Worm (Caenorhabditis elegans) whole organism, midembryonic: ENCODE measurements around the gene Y51H4A.1.
"Not testable (repeated sequence)": the region's sequence is repeated elsewhere in the genome, so short reads cannot be mapped to it uniquely, and the experiment has no call there.

Source experiments
- T22C8.4 ChIP-seq: fragments of 200-800 bp; sonication (Bioruptor generic); IDR thresholded peaks from 2 replicates; pipeline ENCODE4 v1.3.6; 2022; ENCODE audit warnings: missing genetic modification characterization, missing compliant biosample characterization
- cog-1 ChIP-seq: sonication (generic microtip); optimal IDR thresholded peaks from 2 replicates; lab custom pipeline; 2016; ENCODE audit warnings: missing genetic modification characterization, missing compliant biosample characterization
- flt-1 ChIP-seq: fragments of 200-800 bp; sonication (Bioruptor generic); IDR thresholded peaks from 2 replicates; pipeline ENCODE4 v1.3.6; 2022; ENCODE audit warnings: missing genetic modification characterization, missing compliant biosample characterization
- klf-2 ChIP-seq: fragments of 200-800 bp; sonication (Bioruptor generic); conservative IDR thresholded peaks from 2 replicates; pipeline ENCODE4 v1.3.6; 2022; ENCODE audit warnings: missing genetic modification reagents, missing genetic modification characterization, missing compliant biosample characterization
- med-1 ChIP-seq: sonication (generic microtip); optimal IDR thresholded peaks from 2 replicates; lab custom pipeline; 2017; ENCODE audit warnings: missing genetic modification characterization, mild to moderate bottlenecking, missing compliant biosample characterization, antibody characterized with exemption, missing genetic modification reagents; ENCODE audit not compliant: insufficient read depth
- ref-1 ChIP-seq: fragments of 200-800 bp; sonication (Bioruptor generic); conservative IDR thresholded peaks from 2 replicates; pipeline ENCODE4 v1.3.6; 2022; ENCODE audit warnings: missing genetic modification reagents, missing genetic modification characterization, missing compliant biosample characterization
- tab-1 ChIP-seq: fragments of 200-800 bp; sonication (Bioruptor generic); IDR thresholded peaks from 2 replicates; pipeline ENCODE4 v1.3.6; 2022; ENCODE audit warnings: missing genetic modification characterization, missing compliant biosample characterization
- ztf-23 ChIP-seq: fragments of 200-800 bp; sonication (Bioruptor generic); IDR thresholded peaks from 2 replicates; pipeline ENCODE4 v1.3.6; 2022; ENCODE audit warnings: missing genetic modification reagents, missing genetic modification characterization, missing compliant biosample characterization
- ztf-29 ChIP-seq: fragments of 200-800 bp; sonication (Bioruptor generic); IDR thresholded peaks from 2 replicates; pipeline ENCODE4 v1.3.6; 2022; ENCODE audit warnings: missing genetic modification reagents, missing genetic modification characterization, missing compliant biosample characterization

The Y51H4A.1 gene

ce11 chrIV:16477169-16477568 is at the start of gene Y51H4A.1:
TSS of gene Y51H4A.1 (minus strand) at chrIV:16477295.
- no peak for TF ChIP-seq ztf-29 (GFP tag; lab: Robert Waterston, UW)
- TF ChIP-seq cog-1 (tag; lab: Kevin White, UChicago), result no peak
- no peak for TF ChIP-seq ref-1
- no peak for TF ChIP-seq tab-1 (GFP tag; lab: Robert Waterston, UW)
- TF ChIP-seq ztf-23 (GFP tag; lab: Robert Waterston, UW), result no peak
- TF ChIP-seq med-1 (GFP tag; lab: Kevin White, UChicago), result no peak
- TF ChIP-seq T22C8.4 (GFP tag; lab: Robert Waterston, UW), result no peak

ce11 chrIV:16526038-16526437 is 48.9 kb upstream of the Y51H4A.1 start, which contains the start of gene Y51H4A.5:
TSS of gene Y51H4A.5 (minus strand) at chrIV:16526138.
- no peak for TF ChIP-seq flt-1 (GFP tag; lab: Robert Waterston, UW)
- no peak for TF ChIP-seq med-1 (GFP tag; lab: Kevin White, UChicago)
- no peak for TF ChIP-seq ztf-23 (GFP tag; lab: Robert Waterston, UW)
- no peak for TF ChIP-seq klf-2 (GFP tag; lab: Robert Waterston, UW)
- no peak for TF ChIP-seq T22C8.4 (GFP tag; lab: Robert Waterston, UW)

- TF ChIP-seq tab-1 (GFP tag; lab: Robert Waterston, UW) (no peak), T22C8.4 (GFP tag; lab: Robert Waterston, UW) (no peak), ztf-29 (GFP tag; lab: Robert Waterston, UW) (no peak), ref-1 (no peak), ztf-23 (GFP tag; lab: Robert Waterston, UW) (no peak), med-1 (GFP tag; lab: Kevin White, UChicago) (no peak)
These were observed 47.9 kb upstream of the Y51H4A.1 start for ce11 chrIV:16525018-16525417.

- TF ChIP-seq klf-2 (GFP tag; lab: Robert Waterston, UW); med-1 (GFP tag; lab: Kevin White, UChicago); ztf-29 (GFP tag; lab: Robert Waterston, UW): not testable (repeated sequence)
These were observed 30.0 kb upstream of the Y51H4A.1 start, which contains the start of gene Y51H4A.935 for ce11 chrIV:16507132-16507531. TSS of gene Y51H4A.935 (minus strand) at chrIV:16507232.

- TF ChIP-seq med-1 (GFP tag; lab: Kevin White, UChicago) (no peak), ztf-23 (GFP tag; lab: Robert Waterston, UW) (no peak), klf-2 (GFP tag; lab: Robert Waterston, UW) (no peak), flt-1 (GFP tag; lab: Robert Waterston, UW) (no peak), cog-1 (tag; lab: Kevin White, UChicago) (no peak), tab-1 (GFP tag; lab: Robert Waterston, UW) (no peak)
These were observed 28.6 kb upstream of the Y51H4A.1 start, which contains the start of gene zip-7 for ce11 chrIV:16505632-16506203. TSS of gene zip-7 (minus strand) at chrIV:16505682.

ce11 chrIV:16503590-16504217 is 26.6 kb upstream of the Y51H4A.1 start:
- TF ChIP-seq flt-1 (GFP tag; lab: Robert Waterston, UW) (0 out of 2 replicates have a peak, but pooled peaks have one; percentile 40), cog-1 (tag; lab: Kevin White, UChicago) (no peak), tab-1 (GFP tag; lab: Robert Waterston, UW) (0 out of 2 replicates have a peak, but pooled peaks have one; percentile 47)

ce11 chrIV:16503049-16503448 is 26.0 kb upstream of the Y51H4A.1 start:
- TF ChIP-seq tab-1 (GFP tag; lab: Robert Waterston, UW) (no peak), ztf-29 (GFP tag; lab: Robert Waterston, UW) (no peak), cog-1 (tag; lab: Kevin White, UChicago) (no peak), ztf-23 (GFP tag; lab: Robert Waterston, UW) (no peak), med-1 (GFP tag; lab: Kevin White, UChicago) (no peak)

- TF ChIP-seq med-1 (GFP tag; lab: Kevin White, UChicago) (no peak), ref-1 (no peak), ztf-23 (GFP tag; lab: Robert Waterston, UW) (no peak), tab-1 (GFP tag; lab: Robert Waterston, UW) (no peak), flt-1 (GFP tag; lab: Robert Waterston, UW) (no peak), ztf-29 (GFP tag; lab: Robert Waterston, UW) (no peak), T22C8.4 (GFP tag; lab: Robert Waterston, UW) (no peak), cog-1 (tag; lab: Kevin White, UChicago) (no peak), klf-2 (GFP tag; lab: Robert Waterston, UW) (no peak)
These were observed 25.3 kb upstream of the Y51H4A.1 start for ce11 chrIV:16502387-16502786.

- no peak for TF ChIP-seq tab-1 (GFP tag; lab: Robert Waterston, UW)
- TF ChIP-seq flt-1 (GFP tag; lab: Robert Waterston, UW), result 0 out of 2 replicates have a peak, but pooled peaks have one; percentile 36
These were observed 24.8 kb upstream of the Y51H4A.1 start for ce11 chrIV:16501855-16502254.

- TF ChIP-seq flt-1 (GFP tag; lab: Robert Waterston, UW) (peak; percentile 28; the same call in 1 of the 2 replicates), cog-1 (tag; lab: Kevin White, UChicago) (peak; percentile 89), ztf-23 (GFP tag; lab: Robert Waterston, UW) (peak; percentile 53), T22C8.4 (GFP tag; lab: Robert Waterston, UW) (no peak)
These were observed 20.9 kb upstream of the Y51H4A.1 start for ce11 chrIV:16498031-16498442.
